Fruit fly (Drosophila melanogaster) whole organism, embryonic: ENCODE results near the gene Schip1.
A peak's percentile ranks its signal among the peaks of the same experiment; 100 is the strongest.

Source experiments
- Abd-B ChIP-seq: fragments of 200-800 bp; sonication (Bioruptor generic); optimal IDR thresholded peaks from 2 replicates; lab custom pipeline; 2018; ENCODE audit warnings: missing biosample characterization, mild to moderate bottlenecking, missing genetic modification characterization, moderate library complexity
- Atf6 ChIP-seq: fragments of 200-800 bp; sonication (Bioruptor generic); IDR thresholded peaks from 2 replicates; pipeline ENCODE4 v1.3.6; 2022; ENCODE audit warnings: missing biosample characterization, missing genetic modification characterization
- CG12659 ChIP-seq: fragments of 200-800 bp; sonication (Bioruptor generic); optimal IDR thresholded peaks from 3 replicates; lab custom pipeline; 2017; ENCODE audit warnings: mild to moderate bottlenecking, missing biosample characterization, missing genetic modification reagents, missing genetic modification characterization
- CG12769 ChIP-seq: fragments of 200-800 bp; sonication (Bioruptor generic); optimal IDR thresholded peaks from 2 replicates; lab custom pipeline; 2019; ENCODE audit warnings: missing biosample characterization, mild to moderate bottlenecking, missing genetic modification characterization, moderate library complexity
- CG1602 ChIP-seq: fragments of 200-800 bp; sonication (Bioruptor generic); optimal IDR thresholded peaks from 3 replicates; lab custom pipeline; 2016; ENCODE audit warnings: missing biosample characterization, missing genetic modification characterization
- CG1603 ChIP-seq: fragments of 200-800 bp; sonication (Bioruptor generic); optimal IDR thresholded peaks from 2 replicates; lab custom pipeline; 2019; ENCODE audit warnings: missing biosample characterization, mild to moderate bottlenecking, missing genetic modification characterization, moderate library complexity
- CG16813 ChIP-seq: fragments of 200-800 bp; sonication (Bioruptor generic); IDR thresholded peaks from 3 replicates; pipeline ENCODE4 v1.3.6; 2022; ENCODE audit warnings: missing biosample characterization, missing genetic modification characterization; ENCODE audit not compliant: partially characterized antibody
- CG1832 ChIP-seq: fragments of 200-800 bp; sonication (Bioruptor generic); optimal IDR thresholded peaks from 2 replicates; lab custom pipeline; 2017; ENCODE audit warnings: missing biosample characterization, mild to moderate bottlenecking, missing genetic modification characterization, inconsistent platforms
- CG18476 ChIP-seq: fragments of 200-800 bp; sonication (Bioruptor generic); optimal IDR thresholded peaks from 2 replicates; lab custom pipeline; 2016; ENCODE audit warnings: missing biosample characterization, mild to moderate bottlenecking, missing genetic modification characterization
- CG30020 ChIP-seq: fragments of 200-800 bp; optimal IDR thresholded peaks from 2 replicates; lab custom pipeline; 2019; ENCODE audit warnings: missing biosample characterization, mild to moderate bottlenecking, missing genetic modification characterization, moderate library complexity
- CG30403 ChIP-seq: fragments of 200-800 bp; sonication (Bioruptor generic); optimal IDR thresholded peaks from 3 replicates; lab custom pipeline; 2016; ENCODE audit warnings: missing biosample characterization, missing genetic modification characterization
- CG32772 ChIP-seq: fragments of 200-800 bp; sonication (Bioruptor generic); IDR thresholded peaks from 2 replicates; pipeline ENCODE4 v1.3.6; 2022; ENCODE audit warnings: missing biosample characterization, missing genetic modification characterization
- CG34224 ChIP-seq: fragments of 200-800 bp; sonication (Bioruptor generic); IDR thresholded peaks from 3 replicates; pipeline ENCODE4 v1.3.6; 2022; ENCODE audit warnings: missing biosample characterization, missing genetic modification characterization; ENCODE audit not compliant: partially characterized antibody
- CG34376 ChIP-seq: fragments of 200-800 bp; sonication (Bioruptor generic); optimal IDR thresholded peaks from 2 replicates; lab custom pipeline; 2018; ENCODE audit warnings: missing biosample characterization, mild to moderate bottlenecking, missing genetic modification characterization
- CG34422 ChIP-seq: fragments of 200-800 bp; sonication (Bioruptor generic); IDR thresholded peaks from 3 replicates; pipeline ENCODE4 v1.3.6; 2022; ENCODE audit warnings: missing biosample characterization, missing genetic modification characterization
- CG3726 ChIP-seq: fragments of 200-800 bp; sonication (Bioruptor generic); IDR thresholded peaks from 3 replicates; pipeline ENCODE4, ENCODE4 v1.3.6; 2022; ENCODE audit warnings: missing biosample characterization, missing genetic modification characterization
- CG3838 ChIP-seq: fragments of 200-800 bp; sonication (Bioruptor generic); optimal IDR thresholded peaks from 3 replicates; lab custom pipeline; 2016; ENCODE audit warnings: missing biosample characterization, missing genetic modification characterization
- CG3995 ChIP-seq: fragments of 200-800 bp; sonication (Bioruptor generic); optimal IDR thresholded peaks from 3 replicates; lab custom pipeline; 2016; ENCODE audit warnings: missing biosample characterization, missing genetic modification characterization
- CG4360 ChIP-seq: fragments of 200-800 bp; sonication (Bioruptor generic); IDR thresholded peaks from 2 replicates; pipeline ENCODE4 v1.3.6; 2022; ENCODE audit warnings: missing biosample characterization, missing genetic modification characterization
- CG4424 ChIP-seq: fragments of 200-800 bp; sonication (Bioruptor generic); optimal IDR thresholded peaks from 3 replicates; lab custom pipeline; 2016; ENCODE audit warnings: missing biosample characterization, missing genetic modification characterization
- CG6791 ChIP-seq: fragments of 200-800 bp; sonication (Bioruptor generic); IDR thresholded peaks from 3 replicates; pipeline ENCODE4 v1.3.6; 2022; ENCODE audit warnings: missing biosample characterization, missing genetic modification characterization; ENCODE audit not compliant: partially characterized antibody
- CG7745 ChIP-seq: fragments of 200-800 bp; sonication (Bioruptor generic); optimal IDR thresholded peaks from 2 replicates; lab custom pipeline; 2018; ENCODE audit warnings: missing biosample characterization, mild to moderate bottlenecking, missing genetic modification characterization, moderate library complexity
- CG8388 ChIP-seq: fragments of 200-800 bp; sonication (Bioruptor generic); optimal IDR thresholded peaks from 2 replicates; lab custom pipeline; 2019; ENCODE audit warnings: missing biosample characterization, mild to moderate bottlenecking, missing genetic modification characterization, moderate library complexity
- CG9727 ChIP-seq: fragments of 200-800 bp; sonication (Bioruptor generic); optimal IDR thresholded peaks from 3 replicates; lab custom pipeline; 2017; ENCODE audit warnings: missing biosample characterization, mild to moderate bottlenecking, missing genetic modification characterization
- CkIIα-i1 ChIP-seq: fragments of 200-800 bp; sonication (Bioruptor generic); IDR thresholded peaks from 2 replicates; pipeline ENCODE4 v1.3.6; 2022; ENCODE audit warnings: missing biosample characterization, missing genetic modification characterization
- CoRest ChIP-seq: fragments of 200-800 bp; sonication (Bioruptor generic); optimal IDR thresholded peaks from 3 replicates; lab custom pipeline; 2018; ENCODE audit warnings: missing biosample characterization, mild to moderate bottlenecking, missing genetic modification characterization, moderate library complexity
- Dbx ChIP-seq: fragments of 200-800 bp; sonication (Bioruptor generic); IDR thresholded peaks from 3 replicates; pipeline ENCODE4 v1.3.6; 2022; ENCODE audit warnings: missing biosample characterization, missing genetic modification characterization
- Dfd ChIP-seq, 2 experiments: fragments of >200 bp; optimal IDR thresholded peaks; 2 replicates each; lab custom pipeline; 2017; ENCODE audit warnings: missing biosample characterization in 2 of 2, missing genetic modification characterization in 2 of 2
- Dll ChIP-seq: fragments of 200-800 bp; sonication (Bioruptor generic); IDR thresholded peaks from 4 replicates; pipeline ENCODE4 v1.3.6; 2022; ENCODE audit warnings: missing biosample characterization, missing genetic modification characterization; ENCODE audit not compliant: partially characterized antibody
- Dp ChIP-seq: fragments of 200-800 bp; sonication (Bioruptor generic); optimal IDR thresholded peaks from 2 replicates; lab custom pipeline; 2018; ENCODE audit warnings: missing biosample characterization, mild to moderate bottlenecking, missing genetic modification characterization, moderate library complexity
- E2f1 ChIP-seq: fragments of 200-800 bp; sonication (Bioruptor generic); IDR thresholded peaks from 2 replicates; pipeline ENCODE4 v1.3.6; 2022; ENCODE audit warnings: missing biosample characterization, missing genetic modification characterization
- Ets65A ChIP-seq: fragments of 200-800 bp; sonication (Bioruptor generic); peaks from one replicate; lab custom pipeline; 2016; ENCODE audit warnings: missing biosample characterization, missing genetic modification characterization
- HLHmδ ChIP-seq: fragments of 200-800 bp; sonication (Bioruptor generic); optimal IDR thresholded peaks from 2 replicates; lab custom pipeline; 2018; ENCODE audit warnings: missing biosample characterization, mild to moderate bottlenecking, missing genetic modification characterization, moderate library complexity
- Scr ChIP-seq: fragments of 200-800 bp; sonication (Bioruptor generic); IDR thresholded peaks from 2 replicates; pipeline ENCODE4 v1.3.6; 2022; ENCODE audit warnings: missing biosample characterization, missing genetic modification characterization; ENCODE audit not compliant: partially characterized antibody
- aop ChIP-seq: fragments of 200-800 bp; sonication (Bioruptor generic); IDR thresholded peaks from 2 replicates; pipeline ENCODE4 v1.3.6; 2022; ENCODE audit warnings: missing biosample characterization, missing genetic modification characterization
- ara ChIP-seq: fragments of 200-800 bp; sonication (Bioruptor generic); IDR thresholded peaks from 2 replicates; pipeline ENCODE4 v1.3.6; 2022; ENCODE audit warnings: missing biosample characterization, missing genetic modification characterization
- cg ChIP-seq: fragments of 200-800 bp; sonication (Bioruptor generic); optimal IDR thresholded peaks from 3 replicates; lab custom pipeline; 2019; ENCODE audit warnings: missing biosample characterization, mild to moderate bottlenecking, missing genetic modification characterization, moderate library complexity
- chif ChIP-seq, 2 experiments: fragments of 200-800 bp; sonication (Bioruptor generic); optimal IDR thresholded peaks; 3 replicates each; lab custom pipeline; 2016; ENCODE audit warnings: missing biosample characterization in 2 of 2, missing genetic modification characterization in 2 of 2
- dati ChIP-seq: fragments of 200-800 bp; sonication (Bioruptor generic); IDR thresholded peaks from 2 replicates; pipeline ENCODE4 v1.3.6; 2022; ENCODE audit warnings: missing biosample characterization, missing genetic modification characterization
- esg ChIP-seq: fragments of 200-800 bp; sonication (Bioruptor generic); conservative IDR thresholded peaks from 2 replicates; pipeline ENCODE4 v1.3.6; 2022; ENCODE audit warnings: missing biosample characterization, missing genetic modification characterization
- ftz-f1 ChIP-seq: fragments of 200-800 bp; sonication (Bioruptor generic); optimal IDR thresholded peaks from 2 replicates; lab custom pipeline; 2016; ENCODE audit warnings: missing biosample characterization, missing genetic modification characterization
- gem ChIP-seq: fragments of 200-800 bp; sonication (Bioruptor generic); optimal IDR thresholded peaks from 2 replicates; lab custom pipeline; 2019; ENCODE audit warnings: missing biosample characterization, mild to moderate bottlenecking, missing genetic modification characterization, moderate library complexity
- gsb-n ChIP-seq: fragments of 200-800 bp; sonication (Bioruptor generic); optimal IDR thresholded peaks from 3 replicates; lab custom pipeline; 2018; ENCODE audit warnings: missing biosample characterization, mild to moderate bottlenecking, missing genetic modification characterization
- hbn ChIP-seq: fragments of 200-800 bp; sonication (Bioruptor generic); IDR thresholded peaks from 2 replicates; pipeline ENCODE4 v1.3.6; 2022; ENCODE audit warnings: missing biosample characterization, missing genetic modification characterization; ENCODE audit not compliant: partially characterized antibody
- nom ChIP-seq: fragments of 200-800 bp; sonication (Bioruptor generic); optimal IDR thresholded peaks from 2 replicates; lab custom pipeline; 2017; ENCODE audit warnings: missing biosample characterization, missing genetic modification characterization, mild to moderate bottlenecking, moderate library complexity, missing genetic modification reagents
- rib ChIP-seq: fragments of 200-800 bp; sonication (Bioruptor generic); IDR thresholded peaks from 2 replicates; pipeline ENCODE4 v1.3.6; 2022; ENCODE audit warnings: missing biosample characterization, missing genetic modification characterization
- sens ChIP-seq: fragments of 200-800 bp; sonication (Bioruptor generic); peaks from one replicate; lab custom pipeline; 2016; ENCODE audit warnings: missing biosample characterization, missing genetic modification characterization
- sima ChIP-seq: fragments of 200-800 bp; sonication (Bioruptor generic); optimal IDR thresholded peaks from 2 replicates; lab custom pipeline; 2016; ENCODE audit warnings: missing biosample characterization, missing genetic modification characterization
- slou ChIP-seq: fragments of 200-800 bp; sonication (Bioruptor generic); optimal IDR thresholded peaks from 3 replicates; lab custom pipeline; 2016; ENCODE audit warnings: missing biosample characterization, missing genetic modification characterization
- sr ChIP-seq: fragments of 200-800 bp; sonication (Bioruptor generic); IDR thresholded peaks from 3 replicates; pipeline ENCODE4 v1.3.6; 2022; ENCODE audit warnings: missing biosample characterization, missing genetic modification characterization
- sug ChIP-seq: fragments of 200-800 bp; optimal IDR thresholded peaks from 2 replicates; lab custom pipeline; 2019; ENCODE audit warnings: missing biosample characterization, mild to moderate bottlenecking, missing genetic modification characterization, moderate library complexity

The Schip1 gene

DNA sequence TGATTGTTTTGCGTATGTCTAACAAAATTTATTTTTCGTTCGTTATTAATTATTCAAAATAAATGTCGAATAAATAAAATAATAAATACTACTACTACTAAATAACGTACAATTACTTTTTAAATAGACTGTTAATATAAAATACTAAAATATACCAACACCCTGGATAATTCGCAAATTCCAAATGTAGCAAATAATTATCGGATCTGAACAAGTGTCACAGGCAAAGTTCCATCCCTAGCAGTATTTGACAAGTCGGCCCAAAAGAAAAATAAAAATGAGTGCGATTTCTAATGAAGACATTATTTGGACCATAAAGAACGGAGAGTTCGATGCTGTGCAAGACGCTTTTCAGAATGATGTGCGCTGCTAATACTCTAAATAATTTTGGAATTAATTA, 10.5 kb upstream of the Schip1 start, which contains the start of gene CG31715 (continued):
- TF ChIP-seq CG7745 (tag; lab: Kevin White, UChicago) (peak; percentile 98), gsb-n (peak; percentile 18), CG18476 (no peak), CG16813 (GFP tag; lab: Robert Waterston, UW) (peak; percentile 47; the same call in 1 of the 3 replicates), CG1602 (GFP tag; lab: Kevin White, UChicago) (no peak), sens (GFP tag; lab: Kevin White, UChicago) (peak; percentile 77), CG32772 (GFP tag; lab: Robert Waterston, UW) (no peak), CG30403 (peak; percentile 16), slou (GFP tag; lab: Kevin White, UChicago) (no peak), CG4424 (GFP tag; lab: Kevin White, UChicago) (no peak), CG12769 (tag; lab: Kevin White, UChicago) (no peak), chif (GFP tag; optimal IDR thresholded peaks at IDR 0.05; lab: Kevin White, UChicago) (no peak), CG3838 (GFP tag; lab: Kevin White, UChicago) (no peak), cg (GFP tag; lab: Kevin White, UChicago) (no peak), CG34422 (no peak; the same call in 2 of the 3 replicates), rib (GFP tag; lab: Robert Waterston, UW) (peak; percentile 49; the same call in 1 of the 2 replicates), ara (GFP tag; lab: Robert Waterston, UW) (no peak), CG1832 (GFP tag; lab: Kevin White, UChicago) (no peak), sima (GFP tag; lab: Kevin White, UChicago) (no peak), Abd-B (GFP tag; lab: Kevin White, UChicago) (no peak), CG34376 (peak; percentile 5), CG8388 (GFP tag; lab: Kevin White, UChicago) (peak; percentile 99), sr (GFP tag; lab: Robert Waterston, UW) (no peak), ftz-f1 (no peak), CkIIα-i1 (GFP tag; lab: Robert Waterston, UW) (no peak), Ets65A (GFP tag; lab: Kevin White, UChicago) (peak; percentile 51), Atf6 (0 out of 2 replicates have a peak, but pooled peaks have one; percentile 19), CG12659 (GFP tag; lab: Kevin White, UChicago) (peak; percentile 23), CG30020 (peak; percentile 78), CoRest (tag; lab: Kevin White, UChicago) (peak; percentile 0), dati (GFP tag; lab: Robert Waterston, UW) (no peak), Dbx (GFP tag; lab: Robert Waterston, UW) (peak; percentile 62; the same call in 1 of the 3 replicates), CG1603 (tag; lab: Kevin White, UChicago) (peak; percentile 35), Scr (peak; percentile 51), E2f1 (GFP tag; lab: Robert Waterston, UW) (no peak), HLHmδ (no peak), CG9727 (GFP tag; lab: Kevin White, UChicago) (no peak), Dfd (GFP tag; optimal IDR thresholded peaks at IDR 0.05; lab: Kevin White, UChicago) (no peak), sug (peak; percentile 15), esg (GFP tag; lab: Robert Waterston, UW) (0 out of 2 replicates have a peak, but pooled peaks have one; percentile 11), Dp (GFP tag; lab: Kevin White, UChicago) (peak; percentile 12), Dll (GFP tag; lab: Robert Waterston, UW) (peak; percentile 64), CG34224 (GFP tag; lab: Robert Waterston, UW) (peak; percentile 72), aop (GFP tag; lab: Robert Waterston, UW) (no peak), CG4360 (no peak), nom (GFP tag; lab: Kevin White, UChicago) (no peak), CG3726 (GFP tag; lab: Robert Waterston, UW) (no peak), CG3995 (GFP tag; lab: Kevin White, UChicago) (peak; percentile 23), CG6791 (GFP tag; lab: Robert Waterston, UW) (no peak), gem (tag; lab: Kevin White, UChicago) (peak; percentile 64), hbn (GFP tag; lab: Robert Waterston, UW) (peak; percentile 42; the same call in 1 of the 2 replicates)
